Fruit fly (Drosophila melanogaster) whole organism, embryonic: ENCODE measurements around the gene SdhC.

ENCODE experiments used
- Asciz ChIP-seq: fragments of 200-800 bp; sonication (Bioruptor generic); optimal IDR thresholded peaks from 2 replicates; lab custom pipeline; 2017; ENCODE audit warnings: missing biosample characterization, mild to moderate bottlenecking, missing genetic modification characterization, missing genetic modification reagents
- Bdp1 ChIP-seq: fragments of 200-800 bp; sonication (Bioruptor generic); optimal IDR thresholded peaks from 3 replicates; lab custom pipeline; 2016; ENCODE audit warnings: missing biosample characterization, missing genetic modification characterization
- Blimp-1 ChIP-seq: fragments of 200-800 bp; sonication (Bioruptor generic); optimal IDR thresholded peaks from 3 replicates; lab custom pipeline; 2018; ENCODE audit warnings: missing biosample characterization, missing genetic modification characterization, mild to moderate bottlenecking, moderate library complexity, missing genetic modification reagents
- Bteb2 ChIP-seq: fragments of 200-800 bp; sonication (Bioruptor generic); optimal IDR thresholded peaks from 2 replicates; lab custom pipeline; 2016; ENCODE audit warnings: missing biosample characterization, missing genetic modification characterization
- CG11398 ChIP-seq: fragments of 200-800 bp; sonication (Bioruptor generic); optimal IDR thresholded peaks from 2 replicates; lab custom pipeline; 2016; ENCODE audit warnings: missing biosample characterization, missing genetic modification characterization
- CG1233 ChIP-seq: fragments of 200-800 bp; sonication (Bioruptor generic); optimal IDR thresholded peaks from 4 replicates; lab custom pipeline; 2018; ENCODE audit warnings: missing biosample characterization, mild to moderate bottlenecking, missing genetic modification characterization
- CG13287 ChIP-seq: fragments of 200-800 bp; sonication (Bioruptor generic); IDR thresholded peaks from 2 replicates; pipeline ENCODE4 v1.3.6; 2022; ENCODE audit warnings: missing biosample characterization, missing genetic modification characterization; ENCODE audit not compliant: partially characterized antibody
- CG1832 ChIP-seq: fragments of 200-800 bp; sonication (Bioruptor generic); optimal IDR thresholded peaks from 2 replicates; lab custom pipeline; 2017; ENCODE audit warnings: missing biosample characterization, mild to moderate bottlenecking, missing genetic modification characterization, inconsistent platforms
- CG18764 ChIP-seq: fragments of 200-800 bp; sonication (Bioruptor generic); optimal IDR thresholded peaks from 3 replicates; lab custom pipeline; 2016; ENCODE audit warnings: missing biosample characterization, missing genetic modification characterization
- CG2120 ChIP-seq: fragments of 200-800 bp; sonication (Bioruptor generic); optimal IDR thresholded peaks from 3 replicates; lab custom pipeline; 2016; ENCODE audit warnings: missing biosample characterization, missing genetic modification characterization
- CG2875 ChIP-seq: fragments of 200-800 bp; sonication (Bioruptor generic); optimal IDR thresholded peaks from 2 replicates; lab custom pipeline; 2017; ENCODE audit warnings: missing biosample characterization, mild to moderate bottlenecking, missing genetic modification characterization, missing genetic modification reagents
- CG32772 ChIP-seq: fragments of 200-800 bp; sonication (Bioruptor generic); IDR thresholded peaks from 2 replicates; pipeline ENCODE4 v1.3.6; 2022; ENCODE audit warnings: missing biosample characterization, missing genetic modification characterization
- CG34422 ChIP-seq: fragments of 200-800 bp; sonication (Bioruptor generic); IDR thresholded peaks from 3 replicates; pipeline ENCODE4 v1.3.6; 2022; ENCODE audit warnings: missing biosample characterization, missing genetic modification characterization
- CG4328 ChIP-seq: fragments of 200-800 bp; sonication (Bioruptor generic); optimal IDR thresholded peaks from 3 replicates; lab custom pipeline; 2017; ENCODE audit warnings: missing biosample characterization, missing genetic modification reagents, missing genetic modification characterization
- CG4730 ChIP-seq: fragments of 200-800 bp; sonication (Bioruptor generic); IDR thresholded peaks from 2 replicates; pipeline ENCODE4 v1.3.6; 2022; ENCODE audit warnings: missing biosample characterization, missing genetic modification characterization
- CG5953 ChIP-seq: fragments of 200-800 bp; sonication (Bioruptor generic); IDR thresholded peaks from 2 replicates; pipeline ENCODE4 v1.3.6; 2022; ENCODE audit warnings: missing biosample characterization, missing genetic modification characterization
- CG7271 ChIP-seq: fragments of 200-800 bp; sonication (Bioruptor generic); optimal IDR thresholded peaks from 2 replicates; lab custom pipeline; 2018; ENCODE audit warnings: missing biosample characterization, mild to moderate bottlenecking, missing genetic modification characterization, moderate library complexity
- CG9437 ChIP-seq: fragments of 200-800 bp; sonication (Bioruptor generic); optimal IDR thresholded peaks from 2 replicates; lab custom pipeline; 2018; ENCODE audit warnings: missing biosample characterization, mild to moderate bottlenecking, missing genetic modification characterization
- CG9797 ChIP-seq: fragments of 200-800 bp; sonication (Bioruptor generic); optimal IDR thresholded peaks from 3 replicates; lab custom pipeline; 2018; ENCODE audit warnings: missing biosample characterization, mild to moderate bottlenecking, missing genetic modification characterization
- CG9817 ChIP-seq: fragments of 200-800 bp; sonication (Bioruptor generic); optimal IDR thresholded peaks from 2 replicates; lab custom pipeline; 2018; ENCODE audit warnings: missing biosample characterization, mild to moderate bottlenecking, missing genetic modification characterization, moderate library complexity
- D ChIP-seq, 2 experiments: fragments of 200-800 bp in 1 of 2; fragments of >200 bp in 1 of 2; sonication (Bioruptor generic) in 1 of 2; optimal IDR thresholded peaks; 2 replicates in 1 of 2; 3 replicates in 1 of 2; lab custom pipeline; 2017; ENCODE audit warnings: mild to moderate bottlenecking in 1 of 2, missing biosample characterization in 1 of 2, missing genetic modification characterization in 1 of 2, missing genetic modification reagents in 1 of 2
- Dbx ChIP-seq: fragments of 200-800 bp; sonication (Bioruptor generic); IDR thresholded peaks from 3 replicates; pipeline ENCODE4 v1.3.6; 2022; ENCODE audit warnings: missing biosample characterization, missing genetic modification characterization
- Elba2 ChIP-seq: fragments of 200-800 bp; sonication (Bioruptor generic); optimal IDR thresholded peaks from 3 replicates; lab custom pipeline; 2016; ENCODE audit warnings: missing biosample characterization, missing genetic modification characterization
- Fer1 ChIP-seq: fragments of 200-800 bp; sonication (Bioruptor generic); optimal IDR thresholded peaks from 2 replicates; lab custom pipeline; 2017; ENCODE audit warnings: missing biosample characterization, mild to moderate bottlenecking, missing genetic modification characterization
- Hmx ChIP-seq: fragments of 200-800 bp; sonication (Bioruptor generic); optimal IDR thresholded peaks from 2 replicates; lab custom pipeline; 2016; ENCODE audit warnings: missing biosample characterization, missing genetic modification characterization
- Lpt ChIP-seq: fragments of >200 bp; optimal IDR thresholded peaks from 2 replicates; lab custom pipeline; 2018; ENCODE audit warnings: missing biosample characterization, missing genetic modification characterization
- Mad ChIP-seq: fragments of 200-800 bp; sonication (Bioruptor generic); optimal IDR thresholded peaks from 2 replicates; lab custom pipeline; 2016; ENCODE audit warnings: missing biosample characterization, missing genetic modification characterization
- NC2β ChIP-seq: fragments of 200-800 bp; sonication (Bioruptor generic); optimal IDR thresholded peaks from 2 replicates; lab custom pipeline; 2016; ENCODE audit warnings: missing biosample characterization, missing genetic modification characterization
- Nf-YC ChIP-seq: fragments of 200-800 bp; optimal IDR thresholded peaks from 3 replicates; lab custom pipeline; 2019; ENCODE audit warnings: missing biosample characterization, mild to moderate bottlenecking, missing genetic modification characterization, moderate library complexity
- ac ChIP-seq: fragments of 200-800 bp; sonication (Bioruptor generic); optimal IDR thresholded peaks from 3 replicates; lab custom pipeline; 2017; ENCODE audit warnings: missing biosample characterization, mild to moderate bottlenecking, missing genetic modification characterization
- amos ChIP-seq: fragments of 200-800 bp; sonication (Bioruptor generic); IDR thresholded peaks from 2 replicates; pipeline ENCODE4 v1.3.6; 2022; ENCODE audit warnings: missing biosample characterization, missing genetic modification characterization; ENCODE audit not compliant: partially characterized antibody
- bsh ChIP-seq, 2 experiments: fragments of 200-800 bp; sonication (Bioruptor generic); optimal IDR thresholded peaks; 2 replicates each; lab custom pipeline; 2017 to 2018; ENCODE audit warnings: mild to moderate bottlenecking in 2 of 2, missing biosample characterization in 2 of 2, missing genetic modification characterization in 2 of 2, moderate library complexity in 1 of 2
- cato ChIP-seq: fragments of 200-800 bp; sonication (Bioruptor generic); optimal IDR thresholded peaks from 2 replicates; lab custom pipeline; 2016; ENCODE audit warnings: missing biosample characterization, missing genetic modification characterization, borderline replicate concordance
- da ChIP-seq: fragments of 200-800 bp; sonication (Bioruptor generic); optimal IDR thresholded peaks from 2 replicates; lab custom pipeline; 2016; ENCODE audit warnings: missing biosample characterization, missing genetic modification characterization
- dimm ChIP-seq: fragments of 200-800 bp; sonication (Bioruptor generic); IDR thresholded peaks from 2 replicates; pipeline ENCODE4 v1.3.6; 2022; ENCODE audit warnings: missing biosample characterization, missing genetic modification characterization
- dm ChIP-seq: fragments of 200-800 bp; sonication (Bioruptor generic); optimal IDR thresholded peaks from 3 replicates; lab custom pipeline; 2016; ENCODE audit warnings: missing biosample characterization, missing genetic modification characterization
- ems ChIP-seq: fragments of 200-800 bp; sonication (Bioruptor generic); optimal IDR thresholded peaks from 3 replicates; lab custom pipeline; 2016; ENCODE audit warnings: missing biosample characterization, missing genetic modification characterization
- ewg ChIP-seq: fragments of 200-800 bp; sonication (Bioruptor generic); optimal IDR thresholded peaks from 3 replicates; lab custom pipeline; 2017; ENCODE audit warnings: mild to moderate bottlenecking, missing biosample characterization, missing genetic modification reagents, missing genetic modification characterization
- fd64A ChIP-seq: fragments of 200-800 bp; sonication (Bioruptor generic); optimal IDR thresholded peaks from 3 replicates; lab custom pipeline; 2018; ENCODE audit warnings: missing biosample characterization, mild to moderate bottlenecking, missing genetic modification characterization
- gem ChIP-seq: fragments of 200-800 bp; sonication (Bioruptor generic); optimal IDR thresholded peaks from 2 replicates; lab custom pipeline; 2019; ENCODE audit warnings: missing biosample characterization, mild to moderate bottlenecking, missing genetic modification characterization, moderate library complexity
- gro ChIP-seq: fragments of 200-800 bp; sonication (Bioruptor generic); optimal IDR thresholded peaks from 2 replicates; lab custom pipeline; 2016; ENCODE audit warnings: missing biosample characterization, missing genetic modification characterization
- jumu ChIP-seq: fragments of 200-800 bp; sonication (Bioruptor generic); optimal IDR thresholded peaks from 3 replicates; lab custom pipeline; 2016; ENCODE audit warnings: missing biosample characterization, missing genetic modification characterization
- kni ChIP-seq: fragments of 200-800 bp; sonication (Bioruptor generic); optimal IDR thresholded peaks from 3 replicates; lab custom pipeline; 2017; ENCODE audit warnings: mild to moderate bottlenecking, missing biosample characterization, missing genetic modification reagents, missing genetic modification characterization
- mam ChIP-seq: fragments of 200-800 bp; sonication (Bioruptor generic); optimal IDR thresholded peaks from 3 replicates; lab custom pipeline; 2016; ENCODE audit warnings: missing biosample characterization, missing genetic modification characterization
- slp2 ChIP-seq: fragments of 200-800 bp; sonication (Bioruptor generic); optimal IDR thresholded peaks from 2 replicates; lab custom pipeline; 2016; ENCODE audit warnings: missing biosample characterization, missing genetic modification characterization
- tap ChIP-seq: fragments of 200-800 bp; optimal IDR thresholded peaks from 3 replicates; lab custom pipeline; 2019; ENCODE audit warnings: missing biosample characterization, mild to moderate bottlenecking, missing genetic modification characterization, moderate library complexity
- tin ChIP-seq: fragments of 200-800 bp; sonication (Bioruptor generic); optimal IDR thresholded peaks from 3 replicates; lab custom pipeline; 2016; ENCODE audit warnings: missing biosample characterization, missing genetic modification characterization
- vnd ChIP-seq: fragments of 200-800 bp; sonication (Bioruptor generic); IDR thresholded peaks from 3 replicates; pipeline ENCODE4 v1.3.6; 2022; ENCODE audit warnings: missing biosample characterization, missing genetic modification characterization; ENCODE audit not compliant: partially characterized antibody
- vvl ChIP-seq: fragments of 200-800 bp; sonication (Bioruptor generic); IDR thresholded peaks from 2 replicates; pipeline ENCODE4 v1.3.6; 2022; ENCODE audit warnings: missing biosample characterization, missing genetic modification characterization

Gene SdhC

dm6 chr3R:11209801-11210402 is at the start of gene SdhC, which contains the start of gene Tctp:
Gene SdhC, minus strand, starts transcription at chr3R:11209849.
Gene Tctp, plus strand, starts transcription at chr3R:11210247.
- TF ChIP-seq bsh (GFP tag; optimal IDR thresholded peaks at IDR 0.05; lab: Kevin White, UChicago) (peak in 1 of 2 experiments; percentile 20), CG5953 (GFP tag; lab: Robert Waterston, UW) (0 out of 2 replicates have a peak, but pooled peaks have one; percentile 31), ewg (peak; percentile 17), tin (GFP tag; lab: Kevin White, UChicago) (peak; percentile 49), CG9817 (peak; percentile 40), tap (tag; lab: Kevin White, UChicago) (no peak), dm (GFP tag; lab: Kevin White, UChicago) (peak; percentile 68), Lpt (GFP tag; lab: Kevin White, UChicago) (no peak), gro (GFP tag; lab: Kevin White, UChicago) (no peak), CG4328 (GFP tag; lab: Kevin White, UChicago) (peak; percentile 30), Bteb2 (GFP tag; lab: Kevin White, UChicago) (peak; percentile 46), ac (GFP tag; lab: Kevin White, UChicago) (no peak), jumu (GFP tag; lab: Kevin White, UChicago) (peak; percentile 25), CG4730 (GFP tag; lab: Robert Waterston, UW) (no peak), Nf-YC (tag; lab: Kevin White, UChicago) (peak; percentile 70), CG9797 (peak; percentile 67), CG1832 (GFP tag; lab: Kevin White, UChicago) (no peak), amos (GFP tag; lab: Robert Waterston, UW) (peak; percentile 49; the same call in 1 of the 2 replicates), slp2 (no peak), CG32772 (GFP tag; lab: Robert Waterston, UW) (no peak), vvl (0 out of 2 replicates have a peak, but pooled peaks have one; percentile 34), CG18764 (GFP tag; lab: Kevin White, UChicago) (peak; percentile 2), vnd (no peak), Elba2 (GFP tag; lab: Kevin White, UChicago) (peak; percentile 19), Asciz (GFP tag; lab: Kevin White, UChicago) (no peak), fd64A (no peak), CG13287 (GFP tag; lab: Robert Waterston, UW) (peak; percentile 63), Bdp1 (GFP tag; lab: Kevin White, UChicago) (no peak), D (optimal IDR thresholded peaks at IDR 0.05; lab: Kevin White, UChicago) (no peak), D (GFP tag; optimal IDR thresholded peaks at IDR 0.05; lab: Kevin White, UChicago) (no peak), cato (GFP tag; lab: Kevin White, UChicago) (no peak), gem (tag; lab: Kevin White, UChicago) (peak; percentile 62), NC2β (GFP tag; lab: Kevin White, UChicago) (peak; percentile 30), CG2875 (GFP tag; lab: Kevin White, UChicago) (no peak), CG9437 (peak; percentile 36), kni (GFP tag; lab: Kevin White, UChicago) (peak; percentile 37), da (GFP tag; lab: Kevin White, UChicago) (no peak), CG11398 (GFP tag; lab: Kevin White, UChicago) (no peak), ems (GFP tag; lab: Kevin White, UChicago) (no peak), Fer1 (GFP tag; lab: Kevin White, UChicago) (peak; percentile 50), CG2120 (GFP tag; lab: Kevin White, UChicago) (peak; percentile 73), Dbx (GFP tag; lab: Robert Waterston, UW) (0 out of 3 replicates have a peak, but pooled peaks have one; percentile 35), mam (GFP tag; lab: Kevin White, UChicago) (peak; percentile 47), Hmx (peak; percentile 17), CG7271 (tag; lab: Kevin White, UChicago) (peak; percentile 26), dimm (GFP tag; lab: Robert Waterston, UW) (no peak), CG34422 (GFP tag; lab: Robert Waterston, UW) (peak; percentile 30; the same call in 1 of the 3 replicates), Blimp-1 (GFP tag; lab: Kevin White, UChicago) (peak; percentile 42), Mad (GFP tag; lab: Kevin White, UChicago) (peak; percentile 20), CG1233 (GFP tag; lab: Kevin White, UChicago) (peak; percentile 13)
